Fruit fly (Drosophila melanogaster) whole organism, embryonic: Measurements from ENCODE around the gene CG15537.

ENCODE experiments used
- Bdp1 ChIP-seq: fragments of 200-800 bp; sonication (Bioruptor generic); optimal IDR thresholded peaks from 3 replicates; lab custom pipeline; 2016; ENCODE audit warnings: missing biosample characterization, missing genetic modification characterization
- CG10366 ChIP-seq: fragments of 200-800 bp; sonication (Bioruptor generic); IDR thresholded peaks from 2 replicates; pipeline ENCODE4 v1.3.6; 2022; ENCODE audit warnings: missing biosample characterization, missing genetic modification characterization
- CG11398 ChIP-seq: fragments of 200-800 bp; sonication (Bioruptor generic); optimal IDR thresholded peaks from 2 replicates; lab custom pipeline; 2016; ENCODE audit warnings: missing biosample characterization, missing genetic modification characterization
- CG11504 ChIP-seq: fragments of 200-800 bp; sonication (Bioruptor generic); optimal IDR thresholded peaks from 3 replicates; lab custom pipeline; 2019; ENCODE audit warnings: missing biosample characterization, mild to moderate bottlenecking, missing genetic modification characterization, moderate library complexity
- CG12299 ChIP-seq: fragments of 200-800 bp; sonication (Bioruptor generic); optimal IDR thresholded peaks from 2 replicates; lab custom pipeline; 2018; ENCODE audit warnings: missing biosample characterization, mild to moderate bottlenecking, missing genetic modification characterization
- CG1233 ChIP-seq: fragments of 200-800 bp; sonication (Bioruptor generic); optimal IDR thresholded peaks from 4 replicates; lab custom pipeline; 2018; ENCODE audit warnings: missing biosample characterization, mild to moderate bottlenecking, missing genetic modification characterization
- CG12744 ChIP-seq: fragments of 200-800 bp; sonication (Bioruptor generic); optimal IDR thresholded peaks from 2 replicates; lab custom pipeline; 2016; ENCODE audit warnings: missing biosample characterization, missing genetic modification characterization
- CG12769 ChIP-seq: fragments of 200-800 bp; sonication (Bioruptor generic); optimal IDR thresholded peaks from 2 replicates; lab custom pipeline; 2019; ENCODE audit warnings: missing biosample characterization, mild to moderate bottlenecking, missing genetic modification characterization, moderate library complexity
- CG14710 ChIP-seq: fragments of 200-800 bp; sonication (Bioruptor generic); optimal IDR thresholded peaks from 3 replicates; lab custom pipeline; 2019; ENCODE audit warnings: missing biosample characterization, mild to moderate bottlenecking, missing genetic modification characterization, moderate library complexity
- CG15011 ChIP-seq: fragments of 200-800 bp; sonication (Bioruptor generic); optimal IDR thresholded peaks from 3 replicates; lab custom pipeline; 2018; ENCODE audit warnings: missing biosample characterization, mild to moderate bottlenecking, missing genetic modification characterization
- CG15073 ChIP-seq: fragments of 200-800 bp; sonication (Bioruptor generic); optimal IDR thresholded peaks from 2 replicates; lab custom pipeline; 2016; ENCODE audit warnings: missing biosample characterization, missing genetic modification characterization
- CG18011 ChIP-seq: fragments of 200-800 bp; sonication (Bioruptor generic); optimal IDR thresholded peaks from 2 replicates; lab custom pipeline; 2017; ENCODE audit warnings: missing biosample characterization, missing genetic modification characterization, mild to moderate bottlenecking, moderate library complexity, missing genotype
- CG2199 ChIP-seq: fragments of 200-800 bp; sonication (Bioruptor generic); IDR thresholded peaks from 3 replicates; pipeline ENCODE4 v1.3.6; 2022; ENCODE audit warnings: missing biosample characterization, missing genetic modification characterization
- CG2889 ChIP-seq: fragments of 200-800 bp; sonication (Bioruptor generic); IDR thresholded peaks from 3 replicates; pipeline ENCODE4 v1.3.6; 2022; ENCODE audit warnings: missing biosample characterization, missing genetic modification characterization
- CG32532 ChIP-seq: fragments of 200-800 bp; sonication (Bioruptor generic); IDR thresholded peaks from 2 replicates; pipeline ENCODE4 v1.3.6; 2022; ENCODE audit warnings: missing biosample characterization, missing genetic modification characterization
- CG33213 ChIP-seq: fragments of 200-800 bp; sonication (Bioruptor generic); optimal IDR thresholded peaks from 3 replicates; lab custom pipeline; 2016; ENCODE audit warnings: missing biosample characterization, missing genetic modification characterization
- CG4707 ChIP-seq: fragments of 200-800 bp; sonication (Bioruptor generic); optimal IDR thresholded peaks from 2 replicates; lab custom pipeline; 2018; ENCODE audit warnings: missing biosample characterization, mild to moderate bottlenecking, missing genetic modification characterization, moderate library complexity
- CG5245 ChIP-seq: fragments of 200-800 bp; sonication (Bioruptor generic); optimal IDR thresholded peaks from 3 replicates; lab custom pipeline; 2016; ENCODE audit warnings: missing biosample characterization, missing genetic modification characterization
- CG6689 ChIP-seq: fragments of 200-800 bp; sonication (Bioruptor generic); IDR thresholded peaks from 2 replicates; pipeline ENCODE4 v1.3.6; 2022; ENCODE audit warnings: missing biosample characterization, missing genetic modification characterization
- CG7786 ChIP-seq: fragments of 200-800 bp; sonication (Bioruptor generic); optimal IDR thresholded peaks from 2 replicates; lab custom pipeline; 2016; ENCODE audit warnings: missing biosample characterization, missing genetic modification characterization
- CG8924 ChIP-seq: fragments of 200-800 bp; optimal IDR thresholded peaks from 3 replicates; lab custom pipeline; 2019; ENCODE audit warnings: missing biosample characterization, mild to moderate bottlenecking, missing genetic modification characterization, moderate library complexity
- Deaf1 ChIP-seq: fragments of 200-800 bp; optimal IDR thresholded peaks from 3 replicates; lab custom pipeline; 2019; ENCODE audit warnings: missing biosample characterization, mild to moderate bottlenecking, missing genetic modification characterization, moderate library complexity
- Hr78 ChIP-seq, 2 experiments: fragments of 200-800 bp in 1 of 2; fragments of >200 bp in 1 of 2; sonication (Bioruptor generic) in 1 of 2; optimal IDR thresholded peaks; 2 replicates each; lab custom pipeline; 2017 to 2019; ENCODE audit warnings: missing biosample characterization in 2 of 2, missing genetic modification characterization in 2 of 2, mild to moderate bottlenecking in 1 of 2, moderate library complexity in 1 of 2
- MESR4 ChIP-seq: fragments of 200-800 bp; sonication (Bioruptor generic); optimal IDR thresholded peaks from 2 replicates; lab custom pipeline; 2018; ENCODE audit warnings: missing biosample characterization, mild to moderate bottlenecking, missing genetic modification characterization, moderate library complexity
- NC2β ChIP-seq: fragments of 200-800 bp; sonication (Bioruptor generic); optimal IDR thresholded peaks from 2 replicates; lab custom pipeline; 2016; ENCODE audit warnings: missing biosample characterization, missing genetic modification characterization
- Nf-YC ChIP-seq: fragments of 200-800 bp; optimal IDR thresholded peaks from 3 replicates; lab custom pipeline; 2019; ENCODE audit warnings: missing biosample characterization, mild to moderate bottlenecking, missing genetic modification characterization, moderate library complexity
- Sox102F ChIP-seq: fragments of 200-800 bp; sonication (Bioruptor generic); optimal IDR thresholded peaks from 2 replicates; lab custom pipeline; 2018; ENCODE audit warnings: missing biosample characterization, mild to moderate bottlenecking, missing genetic modification characterization, moderate library complexity
- Spps ChIP-seq: fragments of 200-800 bp; sonication (Bioruptor generic); optimal IDR thresholded peaks from 2 replicates; lab custom pipeline; 2018; ENCODE audit warnings: missing biosample characterization, mild to moderate bottlenecking, missing genetic modification characterization
- Stat92E ChIP-seq, 3 experiments: fragments of >200 bp in 2 of 3; fragments of 200-800 bp in 1 of 3; sonication (Bioruptor generic) in 1 of 3; optimal IDR thresholded peaks; 2 replicates each; lab custom pipeline; 2017 to 2019; ENCODE audit warnings: missing biosample characterization in 3 of 3, missing genetic modification characterization in 3 of 3, mild to moderate bottlenecking in 1 of 3, moderate library complexity in 1 of 3
- abd-A ChIP-seq: fragments of 200-800 bp; sonication (Bioruptor generic); optimal IDR thresholded peaks from 3 replicates; lab custom pipeline; 2019; ENCODE audit warnings: missing biosample characterization, mild to moderate bottlenecking, missing genetic modification characterization, moderate library complexity
- ap ChIP-seq: fragments of 200-800 bp; sonication (Bioruptor generic); IDR thresholded peaks from 2 replicates; pipeline ENCODE4 v1.3.6; 2022; ENCODE audit warnings: missing biosample characterization, missing genetic modification characterization
- ara ChIP-seq: fragments of 200-800 bp; sonication (Bioruptor generic); IDR thresholded peaks from 2 replicates; pipeline ENCODE4 v1.3.6; 2022; ENCODE audit warnings: missing biosample characterization, missing genetic modification characterization
- ase ChIP-seq: fragments of 200-800 bp; sonication (Bioruptor generic); IDR thresholded peaks from 3 replicates; pipeline ENCODE4 v1.3.6; 2022; ENCODE audit warnings: missing biosample characterization, missing genetic modification characterization
- bcd ChIP-seq: fragments of 200-800 bp; sonication (Bioruptor generic); optimal IDR thresholded peaks from 2 replicates; lab custom pipeline; 2017; ENCODE audit warnings: missing biosample characterization, mild to moderate bottlenecking, missing genetic modification characterization
- dati ChIP-seq: fragments of 200-800 bp; sonication (Bioruptor generic); IDR thresholded peaks from 2 replicates; pipeline ENCODE4 v1.3.6; 2022; ENCODE audit warnings: missing biosample characterization, missing genetic modification characterization
- dimm ChIP-seq: fragments of 200-800 bp; sonication (Bioruptor generic); IDR thresholded peaks from 2 replicates; pipeline ENCODE4 v1.3.6; 2022; ENCODE audit warnings: missing biosample characterization, missing genetic modification characterization
- inv ChIP-seq: fragments of 200-800 bp; sonication (Bioruptor generic); IDR thresholded peaks from 2 replicates; pipeline ENCODE4 v1.3.6; 2022; ENCODE audit warnings: missing biosample characterization, missing genetic modification characterization; ENCODE audit not compliant: partially characterized antibody
- ken ChIP-seq: fragments of 200-800 bp; sonication (Bioruptor generic); IDR thresholded peaks from 3 replicates; pipeline ENCODE4 v1.3.6; 2022; ENCODE audit warnings: missing biosample characterization, missing genetic modification characterization
- kni ChIP-seq: fragments of 200-800 bp; sonication (Bioruptor generic); optimal IDR thresholded peaks from 3 replicates; lab custom pipeline; 2017; ENCODE audit warnings: mild to moderate bottlenecking, missing biosample characterization, missing genetic modification reagents, missing genetic modification characterization
- peb ChIP-seq: fragments of 200-800 bp; sonication (Bioruptor generic); IDR thresholded peaks from 2 replicates; pipeline ENCODE4 v1.3.6; 2022; ENCODE audit warnings: missing biosample characterization, missing genetic modification characterization
- pfk ChIP-seq: fragments of 200-800 bp; sonication (Bioruptor generic); optimal IDR thresholded peaks from 2 replicates; lab custom pipeline; 2018; ENCODE audit warnings: missing biosample characterization, mild to moderate bottlenecking, missing genetic modification characterization, moderate library complexity
- rib ChIP-seq: fragments of 200-800 bp; sonication (Bioruptor generic); IDR thresholded peaks from 2 replicates; pipeline ENCODE4 v1.3.6; 2022; ENCODE audit warnings: missing biosample characterization, missing genetic modification characterization
- schlank ChIP-seq: fragments of 200-800 bp; sonication (Bioruptor generic); optimal IDR thresholded peaks from 2 replicates; lab custom pipeline; 2018; ENCODE audit warnings: missing biosample characterization, mild to moderate bottlenecking, missing genetic modification characterization
- scrt ChIP-seq: fragments of 200-800 bp; sonication (Bioruptor generic); optimal IDR thresholded peaks from 2 replicates; lab custom pipeline; 2018; ENCODE audit warnings: missing biosample characterization, mild to moderate bottlenecking, missing genetic modification characterization, moderate library complexity
- sima ChIP-seq: fragments of 200-800 bp; sonication (Bioruptor generic); optimal IDR thresholded peaks from 2 replicates; lab custom pipeline; 2016; ENCODE audit warnings: missing biosample characterization, missing genetic modification characterization
- tll ChIP-seq, 2 experiments: fragments of 200-800 bp in 1 of 2; fragments of >200 bp in 1 of 2; sonication (Bioruptor generic) in 1 of 2; optimal IDR thresholded peaks; 2 replicates each; lab custom pipeline; 2017 to 2019; ENCODE audit warnings: missing biosample characterization in 2 of 2, missing genetic modification characterization in 2 of 2, mild to moderate bottlenecking in 1 of 2, moderate library complexity in 1 of 2
- toy ChIP-seq: fragments of 200-800 bp; sonication (Bioruptor generic); IDR thresholded peaks from 2 replicates; pipeline ENCODE4 v1.3.6; 2022; ENCODE audit warnings: missing biosample characterization, missing genetic modification characterization
- ttk ChIP-seq: fragments of 200-800 bp; sonication (Bioruptor generic); IDR thresholded peaks from 2 replicates; pipeline ENCODE4 v2.1.2; 2022; ENCODE audit warnings: missing biosample characterization, missing genetic modification characterization
- vnd ChIP-seq: fragments of 200-800 bp; sonication (Bioruptor generic); IDR thresholded peaks from 3 replicates; pipeline ENCODE4 v1.3.6; 2022; ENCODE audit warnings: missing biosample characterization, missing genetic modification characterization; ENCODE audit not compliant: partially characterized antibody

Gene CG15537

dm6 chr3R:30465775-30466494 is 22.5 kb upstream of the CG15537 start, which contains the start of gene PH4alphaEFB (continued):
- TF ChIP-seq ttk (GFP tag; lab: Robert Waterston, UW) (no peak), CG8924 (tag; lab: Kevin White, UChicago) (no peak), CG2889 (GFP tag; lab: Robert Waterston, UW) (no peak), CG5245 (GFP tag; lab: Kevin White, UChicago) (no peak), CG12769 (tag; lab: Kevin White, UChicago) (peak; percentile 78), CG18011 (no peak), ap (GFP tag; lab: Robert Waterston, UW) (no peak), CG4707 (GFP tag; lab: Kevin White, UChicago) (no peak), inv (GFP tag; lab: Robert Waterston, UW) (no peak), CG2199 (0 out of 3 replicates have a peak, but pooled peaks have one; percentile 28), ase (GFP tag; lab: Robert Waterston, UW) (no peak), dimm (no peak), ken (no peak), Bdp1 (GFP tag; lab: Kevin White, UChicago) (no peak), vnd (no peak), CG1233 (GFP tag; lab: Kevin White, UChicago) (no peak), Deaf1 (tag; lab: Kevin White, UChicago) (peak; percentile 59), Sox102F (no peak), CG15073 (no peak), dati (no peak), CG12744 (GFP tag; lab: Kevin White, UChicago) (no peak), Nf-YC (tag; lab: Kevin White, UChicago) (peak; percentile 34), NC2β (GFP tag; lab: Kevin White, UChicago) (no peak), ara (GFP tag; lab: Robert Waterston, UW) (no peak), abd-A (no peak), CG32532 (no peak; the same call in 1 of the 2 replicates), CG11398 (GFP tag; lab: Kevin White, UChicago) (no peak), peb (GFP tag; lab: Robert Waterston, UW) (no peak), rib (GFP tag; lab: Robert Waterston, UW) (no peak), CG11504 (tag; lab: Kevin White, UChicago) (peak; percentile 29), scrt (GFP tag; lab: Kevin White, UChicago) (peak; percentile 84), CG15011 (no peak), CG10366 (GFP tag; lab: Robert Waterston, UW) (no peak), CG33213 (GFP tag; lab: Kevin White, UChicago) (no peak), Hr78 (GFP tag; optimal IDR thresholded peaks at IDR 0.05; lab: Kevin White, UChicago) (peak in 1 of 2 experiments; percentile 3), CG6689 (GFP tag; lab: Robert Waterston, UW) (no peak), Stat92E (GFP tag; optimal IDR thresholded peaks at IDR 0.05; lab: Kevin White, UChicago) (peak in 1 of 3 experiments; percentile 56), bcd (GFP tag; lab: Kevin White, UChicago) (no peak), tll (GFP tag; optimal IDR thresholded peaks at IDR 0.05; lab: Kevin White, UChicago) (no peak), CG14710 (tag; lab: Kevin White, UChicago) (no peak), CG12299 (tag; lab: Kevin White, UChicago) (no peak), sima (GFP tag; lab: Kevin White, UChicago) (no peak), kni (GFP tag; lab: Kevin White, UChicago) (peak; percentile 3), pfk (no peak), toy (no peak), schlank (tag; lab: Kevin White, UChicago) (no peak), MESR4 (GFP tag; lab: Kevin White, UChicago) (peak; percentile 3), CG7786 (GFP tag; lab: Kevin White, UChicago) (no peak), Spps (no peak)
